Worm (Caenorhabditis elegans) whole organism, midembryonic: ENCODE measurements around the gene srv-2.
A peak's percentile ranks its signal among the peaks of the same experiment; 100 is the strongest.

ENCODE experiments used
- T22C8.4 ChIP-seq: fragments of 200-800 bp; sonication (Bioruptor generic); IDR thresholded peaks from 2 replicates; pipeline ENCODE4 v1.3.6; 2022; ENCODE audit warnings: missing genetic modification characterization, missing compliant biosample characterization
- cog-1 ChIP-seq: sonication (generic microtip); optimal IDR thresholded peaks from 2 replicates; lab custom pipeline; 2016; ENCODE audit warnings: missing genetic modification characterization, missing compliant biosample characterization
- flt-1 ChIP-seq: fragments of 200-800 bp; sonication (Bioruptor generic); IDR thresholded peaks from 2 replicates; pipeline ENCODE4 v1.3.6; 2022; ENCODE audit warnings: missing genetic modification characterization, missing compliant biosample characterization
- klf-2 ChIP-seq: fragments of 200-800 bp; sonication (Bioruptor generic); conservative IDR thresholded peaks from 2 replicates; pipeline ENCODE4 v1.3.6; 2022; ENCODE audit warnings: missing genetic modification reagents, missing genetic modification characterization, missing compliant biosample characterization
- med-1 ChIP-seq: sonication (generic microtip); optimal IDR thresholded peaks from 2 replicates; lab custom pipeline; 2017; ENCODE audit warnings: missing genetic modification characterization, mild to moderate bottlenecking, missing compliant biosample characterization, antibody characterized with exemption, missing genetic modification reagents; ENCODE audit not compliant: insufficient read depth
- ref-1 ChIP-seq: fragments of 200-800 bp; sonication (Bioruptor generic); conservative IDR thresholded peaks from 2 replicates; pipeline ENCODE4 v1.3.6; 2022; ENCODE audit warnings: missing genetic modification reagents, missing genetic modification characterization, missing compliant biosample characterization
- tab-1 ChIP-seq: fragments of 200-800 bp; sonication (Bioruptor generic); IDR thresholded peaks from 2 replicates; pipeline ENCODE4 v1.3.6; 2022; ENCODE audit warnings: missing genetic modification characterization, missing compliant biosample characterization
- ztf-23 ChIP-seq: fragments of 200-800 bp; sonication (Bioruptor generic); IDR thresholded peaks from 2 replicates; pipeline ENCODE4 v1.3.6; 2022; ENCODE audit warnings: missing genetic modification reagents, missing genetic modification characterization, missing compliant biosample characterization
- ztf-29 ChIP-seq: fragments of 200-800 bp; sonication (Bioruptor generic); IDR thresholded peaks from 2 replicates; pipeline ENCODE4 v1.3.6; 2022; ENCODE audit warnings: missing genetic modification reagents, missing genetic modification characterization, missing compliant biosample characterization

srv-2 gene

DNA sequence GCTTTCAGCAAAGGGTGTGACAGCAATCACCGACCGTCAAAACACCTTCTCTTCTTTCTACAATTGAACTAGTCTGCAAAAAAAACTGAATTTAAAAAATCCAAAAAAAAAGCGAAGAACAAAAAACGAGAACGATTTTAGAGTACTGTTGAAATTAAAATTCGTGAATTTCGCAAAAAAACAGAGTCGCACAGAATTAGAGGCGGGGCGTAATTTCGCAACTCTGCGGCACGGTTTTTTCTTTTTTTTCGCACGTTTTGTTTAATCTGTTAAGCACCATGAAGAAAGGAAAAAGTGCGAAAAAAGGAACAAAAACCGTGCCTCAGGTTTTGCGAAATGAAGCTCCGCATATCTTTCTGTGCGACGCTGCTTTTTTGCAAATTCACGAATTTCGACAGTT, 47.1 kb downstream of the srv-2 start, which contains the start of gene mnk-1:
Gene mnk-1, minus strand, starts transcription at position 73 of the 400 bp plus-strand sequence.
- TF ChIP-seq ztf-29 (GFP tag; lab: Robert Waterston, UW) (no peak), tab-1 (GFP tag; lab: Robert Waterston, UW) (no peak), klf-2 (no peak), med-1 (GFP tag; lab: Kevin White, UChicago) (no peak), ref-1 (no peak)

DNA sequence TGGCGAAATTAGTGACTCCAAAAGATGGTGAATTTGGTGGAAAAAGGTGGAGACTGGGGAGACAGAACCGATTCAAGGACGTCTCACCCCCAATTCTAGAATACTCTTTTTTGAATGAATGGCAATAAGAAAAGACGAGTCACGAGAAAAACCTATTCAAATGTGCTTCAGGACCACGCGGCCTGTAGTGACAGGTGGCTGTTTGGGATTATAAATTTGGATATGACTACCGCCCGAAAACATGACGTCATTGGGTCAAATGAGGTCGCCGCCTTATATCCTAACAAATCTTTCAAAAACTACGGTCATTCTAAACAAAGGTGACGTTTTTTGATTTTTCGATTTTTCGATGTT, 48.1 kb downstream of the srv-2 start:
- TF ChIP-seq ztf-23 (GFP tag; lab: Robert Waterston, UW) (no peak), flt-1 (GFP tag; lab: Robert Waterston, UW) (0 out of 2 replicates have a peak, but pooled peaks have one; percentile 31)

DNA sequence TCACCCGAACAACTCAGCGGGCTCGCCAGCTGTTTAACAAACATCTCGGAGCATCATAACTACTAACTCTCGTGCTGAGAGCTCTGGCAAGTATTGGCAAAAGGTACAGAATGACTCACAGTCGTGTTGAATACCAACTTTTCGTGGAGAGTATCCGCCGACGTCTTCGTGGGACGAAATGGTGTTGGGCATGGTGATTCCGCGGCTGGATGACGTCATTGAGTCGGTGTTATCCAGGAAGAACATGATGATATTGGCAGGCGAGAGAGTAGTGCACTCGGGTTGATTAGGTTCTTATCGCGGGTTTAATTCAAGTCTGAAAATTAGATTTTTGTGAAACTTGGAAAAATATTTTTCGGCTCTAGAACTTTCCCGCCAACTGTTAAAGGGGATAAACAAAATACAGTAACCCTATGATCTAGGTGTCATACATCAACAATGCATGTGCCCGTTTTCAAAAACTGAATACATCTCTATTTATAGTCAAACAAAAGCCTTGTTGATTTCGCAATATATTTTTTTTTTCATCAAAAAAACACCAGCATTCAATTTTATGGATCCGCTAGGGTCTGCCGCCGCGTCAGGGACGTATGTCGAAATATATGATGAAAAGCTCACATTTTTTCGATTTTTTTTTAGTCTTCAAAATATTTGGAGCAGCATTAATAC, 48.6 kb downstream of the srv-2 start:
- TF ChIP-seq tab-1 (GFP tag; lab: Robert Waterston, UW) (0 out of 2 replicates have a peak, but pooled peaks have one; percentile 28), cog-1 (tag; lab: Kevin White, UChicago) (no peak)

DNA sequence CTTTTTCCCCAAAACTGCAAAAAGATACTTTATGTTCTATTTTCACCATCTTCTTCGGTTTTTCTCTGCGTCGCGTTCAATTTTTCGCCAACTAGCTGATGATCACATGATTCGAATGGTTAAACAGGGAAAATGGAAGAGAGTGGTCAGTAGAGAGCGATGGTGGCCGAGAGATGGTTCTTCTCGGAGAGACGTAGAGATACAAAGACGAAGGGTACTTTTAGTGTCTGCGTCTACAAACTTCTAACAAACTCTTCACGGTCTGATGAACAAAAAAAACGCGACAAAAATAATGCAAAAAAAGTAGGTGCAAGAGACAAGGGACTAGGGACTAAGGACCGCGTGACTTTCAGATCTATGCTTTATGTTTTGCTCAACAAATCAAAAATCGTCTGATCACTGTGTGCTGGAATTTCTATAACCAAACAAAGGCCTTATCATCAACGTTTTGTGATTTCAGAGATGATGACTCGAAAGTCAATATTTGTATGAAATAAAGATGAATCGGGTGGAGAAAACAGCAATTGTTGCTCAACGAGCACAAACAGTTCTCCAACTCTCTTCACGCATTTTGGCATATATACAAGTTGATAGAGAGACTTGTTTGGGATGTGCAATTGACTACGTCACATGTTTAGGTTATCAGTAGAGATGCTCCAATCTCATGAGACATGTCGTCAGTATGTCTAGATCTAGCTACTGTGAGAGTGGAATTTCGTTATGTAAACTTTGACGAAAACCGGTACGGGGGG, 49.9 kb downstream of the srv-2 start:
- TF ChIP-seq T22C8.4 (GFP tag; lab: Robert Waterston, UW) (no peak), flt-1 (GFP tag; lab: Robert Waterston, UW) (no peak), ztf-29 (GFP tag; lab: Robert Waterston, UW) (no peak), ref-1 (no peak), cog-1 (tag; lab: Kevin White, UChicago) (peak; percentile 16), med-1 (GFP tag; lab: Kevin White, UChicago) (no peak), ztf-23 (GFP tag; lab: Robert Waterston, UW) (0 out of 2 replicates have a peak, but pooled peaks have one; percentile 57), klf-2 (no peak), tab-1 (GFP tag; lab: Robert Waterston, UW) (no peak)

DNA sequence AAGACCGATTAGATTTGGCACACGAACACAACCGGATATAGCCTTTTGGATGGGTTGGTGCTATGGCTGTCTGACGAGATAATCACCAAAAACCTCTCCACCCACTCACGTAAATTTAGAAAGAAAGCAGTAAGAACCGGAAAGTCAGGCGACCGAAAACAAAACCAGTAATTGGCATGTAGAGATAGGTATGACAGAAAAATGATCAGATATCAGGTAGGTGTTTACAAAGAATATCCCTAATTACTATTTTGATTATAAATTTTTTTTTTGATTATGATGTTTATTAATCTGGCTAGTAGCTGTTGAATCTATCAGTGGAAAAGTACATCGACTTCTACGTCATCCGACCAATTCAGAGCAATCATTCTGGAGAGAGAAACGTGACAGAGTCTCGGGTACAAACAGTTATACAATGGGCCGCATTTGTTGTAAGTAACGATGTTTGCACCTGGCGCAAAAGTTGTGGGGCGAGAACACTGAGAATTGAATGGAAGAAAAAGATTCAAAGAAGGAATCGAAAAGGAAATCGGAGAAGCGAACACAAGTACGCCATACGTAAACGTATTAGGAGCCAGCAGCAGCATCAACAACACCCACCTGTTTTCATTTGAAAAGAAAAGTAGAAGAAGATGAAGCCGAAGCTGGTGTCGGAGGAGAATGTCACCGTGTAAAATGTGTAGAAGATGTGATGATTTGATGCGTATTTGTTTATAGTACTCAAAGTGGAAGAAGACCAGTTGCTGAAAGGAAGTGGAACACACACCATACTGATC, 51.0 kb downstream of the srv-2 start:
- TF ChIP-seq ztf-29 (GFP tag; lab: Robert Waterston, UW) (no peak), cog-1 (tag; lab: Kevin White, UChicago) (no peak), med-1 (GFP tag; lab: Kevin White, UChicago) (no peak), T22C8.4 (GFP tag; lab: Robert Waterston, UW) (no peak), ref-1 (no peak), ztf-23 (GFP tag; lab: Robert Waterston, UW) (no peak), tab-1 (GFP tag; lab: Robert Waterston, UW) (no peak), klf-2 (no peak), flt-1 (GFP tag; lab: Robert Waterston, UW) (no peak)
